Worm (Caenorhabditis elegans) whole organism, L1 larva: ENCODE measurements around the gene npr-39.

Experiments used
- F16B12.6 ChIP-seq: fragments of 150-350 bp; optimal IDR thresholded peaks from 2 replicates; lab custom pipeline; 2014; ENCODE audit warnings: missing biosample characterization, missing genetic modification characterization
- blmp-1 ChIP-seq: fragments of 150-350 bp; optimal IDR thresholded peaks from 2 replicates; lab custom pipeline; 2014; ENCODE audit warnings: missing biosample characterization, missing genetic modification characterization
- ceh-63 ChIP-seq: fragments of 200-800 bp; sonication (Bioruptor generic); optimal IDR thresholded peaks from 2 replicates; lab custom pipeline; 2018; ENCODE audit warnings: mild to moderate bottlenecking, missing genetic modification characterization, missing compliant biosample characterization
- ceh-8 ChIP-seq: fragments of 200-800 bp; sonication (Bioruptor generic); optimal IDR thresholded peaks from 2 replicates; lab custom pipeline; 2018; ENCODE audit warnings: mild to moderate bottlenecking, missing genetic modification characterization, moderate library complexity, missing compliant biosample characterization
- ceh-82 ChIP-seq, 3 experiments: fragments of 150-350 bp in 1 of 3; sonication (generic microtip) in 2 of 3; optimal IDR thresholded peaks; 2 replicates each; lab custom pipeline; 2014 to 2017; ENCODE audit warnings: missing biosample characterization in 3 of 3, missing genetic modification characterization in 3 of 3
- ceh-90 ChIP-seq: sonication (generic microtip); optimal IDR thresholded peaks from 2 replicates; lab custom pipeline; 2016; ENCODE audit warnings: missing genetic modification characterization, missing compliant biosample characterization
- ces-1 ChIP-seq: fragments of 150-350 bp; optimal IDR thresholded peaks from 2 replicates; lab custom pipeline; 2014; ENCODE audit warnings: missing biosample characterization, missing genetic modification reagents, missing genetic modification characterization
- dpl-1 ChIP-seq, 3 experiments: fragments of 150-350 bp in 2 of 3; sonication (generic microtip) in 1 of 3; optimal IDR thresholded peaks; 2 replicates each; lab custom pipeline; 2014 to 2017; ENCODE audit warnings: missing biosample characterization in 3 of 3, missing genetic modification characterization in 3 of 3, missing genetic modification reagents in 3 of 3
- dsc-1 ChIP-seq: sonication (generic microtip); optimal IDR thresholded peaks from 2 replicates; lab custom pipeline; 2016; ENCODE audit warnings: mild to moderate bottlenecking, missing genetic modification characterization, missing compliant biosample characterization
- efl-1 ChIP-seq, 4 experiments: fragments of 150-350 bp; optimal IDR thresholded peaks in 3 of 4; peaks in 1 of 4; 1 replicate in 1 of 4; 2 replicates in 3 of 4; lab custom pipeline; 2014; ENCODE audit warnings: missing biosample characterization in 2 of 4, missing genetic modification characterization in 2 of 4, missing genetic modification reagents in 2 of 4
- egl-13 ChIP-seq: sonication (generic microtip); optimal IDR thresholded peaks from 2 replicates; lab custom pipeline; 2016; ENCODE audit warnings: missing genotype, missing genetic modification reagents, missing genetic modification characterization, missing compliant biosample characterization
- elt-3 ChIP-seq, 6 experiments: fragments of 150-350 bp in 1 of 6; sonication (generic microtip); optimal IDR thresholded peaks; 2 replicates each; lab custom pipeline; 2017 to 2018; ENCODE audit warnings: missing biosample characterization in 6 of 6, missing genetic modification characterization in 6 of 6, inconsistent platforms in 1 of 6
- ets-5 ChIP-seq: fragments of 200-800 bp; sonication (Bioruptor generic); IDR thresholded peaks from 2 replicates; pipeline ENCODE4 v1.3.6; 2022; ENCODE audit warnings: missing genetic modification characterization, missing compliant biosample characterization
- fkh-10 ChIP-seq: sonication (generic microtip); optimal IDR thresholded peaks from 2 replicates; lab custom pipeline; 2017; ENCODE audit warnings: missing biosample characterization, missing genetic modification reagents, missing genetic modification characterization
- fkh-8 ChIP-seq: sonication (generic microtip); optimal IDR thresholded peaks from 2 replicates; lab custom pipeline; 2016; ENCODE audit warnings: mild to moderate bottlenecking, missing genetic modification characterization, missing compliant biosample characterization
- irx-1 ChIP-seq: sonication (generic microtip); optimal IDR thresholded peaks from 2 replicates; lab custom pipeline; 2016; ENCODE audit warnings: missing genetic modification characterization, missing compliant biosample characterization
- lin-13 ChIP-seq: fragments of 150-350 bp; optimal IDR thresholded peaks from 2 replicates; lab custom pipeline; 2014; ENCODE audit warnings: missing biosample characterization, missing genetic modification reagents, missing genetic modification characterization
- lin-14 ChIP-seq: fragments of 200-800 bp; sonication (Bioruptor generic); optimal IDR thresholded peaks from 2 replicates; lab custom pipeline; 2018; ENCODE audit warnings: mild to moderate bottlenecking, missing genetic modification characterization, moderate library complexity, missing compliant biosample characterization
- lin-15B ChIP-seq: fragments of 150-350 bp; sonication (generic microtip); optimal IDR thresholded peaks from 3 replicates; lab custom pipeline; 2014; ENCODE audit warnings: missing biosample characterization, missing genetic modification characterization
- lsy-2 ChIP-seq, 2 experiments: fragments of 150-350 bp; optimal IDR thresholded peaks; 2 replicates each; lab custom pipeline; 2014; ENCODE audit warnings: missing biosample characterization in 2 of 2, missing genetic modification characterization in 2 of 2
- mab-9 ChIP-seq: fragments of 200-800 bp; sonication (Bioruptor generic); IDR thresholded peaks from 2 replicates; pipeline ENCODE4 v1.3.6; 2022; ENCODE audit warnings: missing genetic modification reagents, missing genetic modification characterization, missing compliant biosample characterization
- mdl-1 ChIP-seq, 2 experiments: fragments of 150-350 bp; optimal IDR thresholded peaks; 2 replicates each; lab custom pipeline; 2014 to 2017; ENCODE audit warnings: missing biosample characterization in 2 of 2, missing genetic modification characterization in 2 of 2, inconsistent platforms in 1 of 2
- mef-2 ChIP-seq: fragments of 150-350 bp; optimal IDR thresholded peaks from 2 replicates; lab custom pipeline; 2014; ENCODE audit warnings: missing biosample characterization, missing genetic modification characterization
- nhr-19 ChIP-seq: fragments of 200-800 bp; sonication (Bioruptor generic); conservative IDR thresholded peaks from 2 replicates; pipeline ENCODE4 v1.3.6; 2022; ENCODE audit warnings: missing genetic modification characterization, missing compliant biosample characterization
- nhr-20 ChIP-seq: sonication (generic microtip); optimal IDR thresholded peaks from 2 replicates; lab custom pipeline; 2016; ENCODE audit warnings: mild to moderate bottlenecking, missing genetic modification characterization, missing compliant biosample characterization
- nhr-71 ChIP-seq: sonication (generic microtip); optimal IDR thresholded peaks from 2 replicates; lab custom pipeline; 2016; ENCODE audit warnings: mild to moderate bottlenecking, missing genetic modification characterization, moderate library complexity, missing compliant biosample characterization
- nhr-84 ChIP-seq: sonication (generic microtip); optimal IDR thresholded peaks from 2 replicates; lab custom pipeline; 2017; ENCODE audit warnings: missing biosample characterization, missing genetic modification characterization
- nhr-85 ChIP-seq: sonication (generic microtip); peaks from one replicate; lab custom pipeline; 2016; ENCODE audit warnings: missing genetic modification characterization, inconsistent platforms, missing compliant biosample characterization
- nhr-90 ChIP-seq: sonication (generic microtip); optimal IDR thresholded peaks from 2 replicates; lab custom pipeline; 2016; ENCODE audit warnings: mild to moderate bottlenecking, missing genetic modification characterization, missing compliant biosample characterization; ENCODE audit not compliant: poor library complexity
- pag-3 ChIP-seq: sonication (generic microtip); optimal IDR thresholded peaks from 2 replicates; lab custom pipeline; 2017; ENCODE audit warnings: missing genetic modification characterization, mild to moderate bottlenecking, missing compliant biosample characterization, antibody characterized with exemption, borderline replicate concordance; ENCODE audit not compliant: insufficient read depth
- pax-3 ChIP-seq: fragments of 200-800 bp; sonication (Bioruptor generic); optimal IDR thresholded peaks from 2 replicates; lab custom pipeline; 2018; ENCODE audit warnings: mild to moderate bottlenecking, missing genetic modification characterization, moderate library complexity, missing compliant biosample characterization
- pqm-1 ChIP-seq: sonication (generic microtip); optimal IDR thresholded peaks from 3 replicates; lab custom pipeline; 2017; ENCODE audit warnings: missing biosample characterization, missing genetic modification characterization
- rnt-1 ChIP-seq: sonication (generic microtip); optimal IDR thresholded peaks from 2 replicates; lab custom pipeline; 2016; ENCODE audit warnings: mild to moderate bottlenecking, missing genetic modification characterization, moderate library complexity, missing compliant biosample characterization
- skn-1 ChIP-seq: fragments of 150-350 bp; optimal IDR thresholded peaks from 2 replicates; lab custom pipeline; 2014; ENCODE audit warnings: missing biosample characterization, missing genetic modification characterization
- snu-23 ChIP-seq: sonication (generic microtip); optimal IDR thresholded peaks from 2 replicates; lab custom pipeline; 2016; ENCODE audit warnings: missing genetic modification characterization, missing compliant biosample characterization
- sup-37 ChIP-seq: fragments of 200-800 bp; sonication (Bioruptor generic); optimal IDR thresholded peaks from 2 replicates; lab custom pipeline; 2018; ENCODE audit warnings: mild to moderate bottlenecking, missing genetic modification characterization, missing compliant biosample characterization
- swsn-7 ChIP-seq: sonication (generic microtip); optimal IDR thresholded peaks from 2 replicates; lab custom pipeline; 2016; ENCODE audit warnings: missing genetic modification characterization, missing compliant biosample characterization
- tbx-2 ChIP-seq: sonication (generic microtip); optimal IDR thresholded peaks from 2 replicates; lab custom pipeline; 2016; ENCODE audit warnings: missing genetic modification characterization, missing compliant biosample characterization
- unc-130 ChIP-seq: fragments of 150-350 bp; optimal IDR thresholded peaks from 2 replicates; lab custom pipeline; 2017; ENCODE audit warnings: missing biosample characterization, missing genetic modification characterization, inconsistent platforms
- unc-62 ChIP-seq: fragments of 150-350 bp; optimal IDR thresholded peaks from 2 replicates; lab custom pipeline; 2014; ENCODE audit warnings: missing biosample characterization, missing genetic modification reagents, missing genetic modification characterization
- unc-86 ChIP-seq: sonication (generic microtip); optimal IDR thresholded peaks from 2 replicates; lab custom pipeline; 2016; ENCODE audit warnings: missing genetic modification characterization, missing compliant biosample characterization
- vab-15 ChIP-seq: sonication (generic microtip); optimal IDR thresholded peaks from 2 replicates; lab custom pipeline; 2017; ENCODE audit warnings: missing genotype, mild to moderate bottlenecking, missing genetic modification characterization, missing compliant biosample characterization
- xbp-1 ChIP-seq: sonication (generic microtip); optimal IDR thresholded peaks from 2 replicates; lab custom pipeline; 2016; ENCODE audit warnings: missing genetic modification characterization, missing compliant biosample characterization
- ztf-11 ChIP-seq, 2 experiments: sonication (generic microtip); optimal IDR thresholded peaks; 2 replicates each; lab custom pipeline; 2016 to 2017; ENCODE audit warnings: missing genetic modification characterization in 2 of 2, missing biosample characterization in 1 of 2, missing compliant biosample characterization in 1 of 2

Gene npr-39

ce11 chrV:10031384-10032171 is 35.3 kb upstream of the npr-39 start (continued):
- TF ChIP-seq mef-2 (tag; lab: Kevin White, UChicago) (no peak), nhr-20 (tag; lab: Kevin White, UChicago) (peak; percentile 55), nhr-71 (tag; lab: Kevin White, UChicago) (peak; percentile 67), unc-86 (tag; lab: Kevin White, UChicago) (no peak), lin-15B (tag; lab: Kevin White, UChicago) (no peak), elt-3 (tag; optimal IDR thresholded peaks at IDR 0.05; lab: Kevin White, UChicago) (peak in 1 of 6 experiments; percentile 14), xbp-1 (tag; lab: Kevin White, UChicago) (peak; percentile 43), F16B12.6 (tag; lab: Kevin White, UChicago) (peak; percentile 92), mab-9 (no peak), lsy-2 (tag; optimal IDR thresholded peaks at IDR 0.05; lab: Kevin White, UChicago) (peak; percentile 23 to 71), ces-1 (GFP tag; lab: Kevin White, UChicago) (no peak), dpl-1 (GFP tag; optimal IDR thresholded peaks at IDR 0.05; lab: Kevin White, UChicago) (peak; percentile 91 to 95 (median 93)), nhr-90 (peak; percentile 58), ceh-82 (tag; optimal IDR thresholded peaks at IDR 0.05; lab: Kevin White, UChicago) (peak in 2 of 3 experiments; percentile 18 to 21), lin-13 (peak; percentile 59)
- TF ChIP-seq, all 84 proteins: peak for 32

DNA sequence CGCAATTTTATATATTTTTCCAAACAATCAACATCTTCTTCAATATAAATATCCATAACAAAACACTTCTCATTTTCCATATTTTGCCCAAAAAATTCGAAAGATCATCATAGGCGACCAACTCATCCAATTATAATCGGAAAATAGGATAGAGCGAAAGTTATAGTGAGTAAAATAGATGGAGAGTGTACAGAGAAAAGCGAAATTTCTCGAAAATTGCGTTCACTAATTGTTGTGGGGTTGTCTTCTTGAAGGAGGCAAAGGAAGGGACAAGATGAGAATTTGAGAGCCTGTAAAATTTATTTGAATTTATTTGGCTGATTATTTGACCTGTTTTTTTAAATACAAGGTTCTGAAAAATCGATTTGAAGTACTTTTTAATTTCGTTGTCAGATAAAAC is 31.3 kb upstream of the npr-39 start:
- no peak for TF ChIP-seq nhr-90
- TF ChIP-seq blmp-1 (tag; lab: Kevin White, UChicago): peak; percentile 96
- TF ChIP-seq snu-23 (GFP tag; lab: Kevin White, UChicago): no peak
- TF ChIP-seq ets-5 (GFP tag; lab: Robert Waterston, UW): no peak
- no peak for TF ChIP-seq ceh-90 (tag; lab: Kevin White, UChicago)
- no peak for TF ChIP-seq fkh-8 (tag; lab: Kevin White, UChicago)
- TF ChIP-seq mdl-1 (tag; optimal IDR thresholded peaks at IDR 0.05; lab: Kevin White, UChicago): no peak
- TF ChIP-seq pax-3 (tag; lab: Kevin White, UChicago): no peak
- no peak for TF ChIP-seq tbx-2 (tag; lab: Kevin White, UChicago)
- TF ChIP-seq nhr-19 (GFP tag; lab: Robert Waterston, UW): no peak
- TF ChIP-seq fkh-10: no peak
- TF ChIP-seq nhr-85: peak; percentile 61
- TF ChIP-seq ztf-11 (tag; optimal IDR thresholded peaks at IDR 0.05; lab: Kevin White, UChicago): no peak
- no peak for TF ChIP-seq vab-15 (tag; lab: Kevin White, UChicago)
- TF ChIP-seq lsy-2 (tag; optimal IDR thresholded peaks at IDR 0.05; lab: Kevin White, UChicago): peak in 1 of 2 experiments; percentile 25
- no peak for TF ChIP-seq efl-1 (optimal IDR thresholded peaks at IDR 0.05; lab: Kevin White, UChicago)
- peak in 1 of 2 experiments; percentile 89 for TF ChIP-seq efl-1 (GFP tag; optimal IDR thresholded peaks at IDR 0.05 in 1 of 2; lab: Kevin White, UChicago)
- TF ChIP-seq egl-13 (tag; lab: Kevin White, UChicago): no peak
- peak; percentile 15 for TF ChIP-seq swsn-7 (tag; lab: Kevin White, UChicago)
- no peak for TF ChIP-seq nhr-20 (tag; lab: Kevin White, UChicago)
- TF ChIP-seq ceh-8: peak; percentile 31
- peak; percentile 52 for TF ChIP-seq lin-14
- no peak for TF ChIP-seq ceh-63 (GFP tag; lab: Kevin White, UChicago)

DNA sequence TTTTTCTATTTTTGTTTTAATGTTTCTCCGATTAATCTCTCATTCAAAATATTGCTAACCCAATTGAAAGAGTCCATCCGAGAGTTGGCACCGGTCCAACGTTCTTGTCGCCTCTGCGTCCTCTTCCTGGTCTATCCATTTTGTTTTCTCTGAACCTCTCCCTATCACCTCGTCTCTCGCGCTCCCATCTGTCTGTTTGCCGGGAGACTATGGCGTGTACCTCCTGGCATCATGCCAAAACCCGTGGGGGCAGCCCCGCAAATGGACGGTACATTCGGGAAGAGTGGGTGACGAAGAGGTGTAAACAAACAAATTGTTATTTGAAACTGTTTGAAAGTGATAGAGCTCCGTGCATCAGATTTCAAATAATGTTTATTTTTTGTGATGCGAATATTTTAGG is 30.6 kb upstream of the npr-39 start, which contains the start of gene T06E8.2:
T06E8.2 (minus strand) TSS at position 139 of the 400 bp plus-strand sequence.
- TF ChIP-seq pag-3 (tag; lab: Kevin White, UChicago): peak; percentile 86
- TF ChIP-seq unc-130: peak; percentile 67
- peak in 1 of 2 experiments; percentile 64 for TF ChIP-seq mdl-1 (tag; optimal IDR thresholded peaks at IDR 0.05; lab: Kevin White, UChicago)
- TF ChIP-seq lsy-2 (tag; optimal IDR thresholded peaks at IDR 0.05; lab: Kevin White, UChicago): peak; percentile 34 to 43
- peak; percentile 49 for TF ChIP-seq skn-1 (tag; lab: Kevin White, UChicago)
- TF ChIP-seq nhr-90: peak; percentile 18
- TF ChIP-seq vab-15 (tag; lab: Kevin White, UChicago): no peak
- no peak for TF ChIP-seq unc-86 (tag; lab: Kevin White, UChicago)
- no peak for TF ChIP-seq unc-62 (GFP tag; lab: Kevin White, UChicago)
- TF ChIP-seq snu-23 (GFP tag; lab: Kevin White, UChicago): peak; percentile 72
- TF ChIP-seq rnt-1: peak; percentile 52
- peak; percentile 52 for TF ChIP-seq tbx-2 (tag; lab: Kevin White, UChicago)
- TF ChIP-seq lin-14: peak; percentile 88
- no peak for TF ChIP-seq pqm-1 (tag; lab: Kevin White, UChicago)
- TF ChIP-seq dpl-1 (GFP tag; optimal IDR thresholded peaks at IDR 0.05; lab: Kevin White, UChicago): peak in 1 of 3 experiments; percentile 21
- peak; percentile 32 for TF ChIP-seq irx-1 (tag; lab: Kevin White, UChicago)
- peak; percentile 80 for TF ChIP-seq nhr-71 (tag; lab: Kevin White, UChicago)
- TF ChIP-seq ztf-11 (tag; optimal IDR thresholded peaks at IDR 0.05; lab: Kevin White, UChicago): peak in 1 of 2 experiments; percentile 10
- TF ChIP-seq nhr-84 (tag; lab: Kevin White, UChicago): no peak
- no peak for TF ChIP-seq sup-37 (GFP tag; lab: Kevin White, UChicago)
- peak; percentile 86 for TF ChIP-seq nhr-85
- peak; percentile 80 for TF ChIP-seq dsc-1
- peak; percentile 58 for TF ChIP-seq nhr-19 (GFP tag; lab: Robert Waterston, UW)
